Fruit fly (Drosophila melanogaster) whole organism, adult: ENCODE measurements around the gene CG7565.

Experiments used
- CG11617 ChIP-seq: fragments of 200-800 bp; sonication (Bioruptor generic); optimal IDR thresholded peaks from 2 replicates; lab custom pipeline; 2017; ENCODE audit warnings: mild to moderate bottlenecking, missing biosample characterization, missing genetic modification reagents, missing genetic modification characterization
- CG12768 ChIP-seq: fragments of 200-800 bp; sonication (Bioruptor generic); optimal IDR thresholded peaks from 2 replicates; lab custom pipeline; 2017; ENCODE audit warnings: missing biosample characterization, missing genetic modification characterization, mild to moderate bottlenecking, moderate library complexity, missing genetic modification reagents
- CG14711 ChIP-seq: fragments of 200-800 bp; sonication (Bioruptor generic); optimal IDR thresholded peaks from 2 replicates; lab custom pipeline; 2018; ENCODE audit warnings: missing biosample characterization, mild to moderate bottlenecking, missing genetic modification characterization, moderate library complexity
- CG1620 ChIP-seq: fragments of 200-800 bp; sonication (Bioruptor generic); optimal IDR thresholded peaks from 2 replicates; lab custom pipeline; 2016; ENCODE audit warnings: missing biosample characterization, missing genetic modification characterization
- CG33017 ChIP-seq: fragments of 200-800 bp; sonication (Bioruptor generic); optimal IDR thresholded peaks from 2 replicates; lab custom pipeline; 2018; ENCODE audit warnings: missing biosample characterization, mild to moderate bottlenecking, missing genetic modification characterization, moderate library complexity
- CG5204 ChIP-seq: fragments of 200-800 bp; sonication (Bioruptor generic); optimal IDR thresholded peaks from 2 replicates; lab custom pipeline; 2016; ENCODE audit warnings: missing biosample characterization, missing genetic modification characterization
- CG7045 ChIP-seq: fragments of 200-800 bp; sonication (Bioruptor generic); optimal IDR thresholded peaks from 2 replicates; lab custom pipeline; 2017; ENCODE audit warnings: missing biosample characterization, mild to moderate bottlenecking, missing genetic modification characterization
- CG7101 ChIP-seq: fragments of 200-800 bp; sonication (Bioruptor generic); optimal IDR thresholded peaks from 2 replicates; lab custom pipeline; 2018; ENCODE audit warnings: missing biosample characterization, mild to moderate bottlenecking, missing genetic modification characterization, moderate library complexity
- Clk ChIP-seq: fragments of 200-800 bp; sonication (Bioruptor generic); optimal IDR thresholded peaks from 2 replicates; lab custom pipeline; 2017; ENCODE audit warnings: missing biosample characterization, missing genetic modification characterization
- Crg-1 ChIP-seq: fragments of 200-800 bp; sonication (Bioruptor generic); optimal IDR thresholded peaks from 2 replicates; lab custom pipeline; 2016; ENCODE audit warnings: missing biosample characterization, missing genetic modification characterization
- Hr96 ChIP-seq: fragments of 200-800 bp; sonication (Bioruptor generic); optimal IDR thresholded peaks from 2 replicates; lab custom pipeline; 2016; ENCODE audit warnings: missing biosample characterization, missing genetic modification characterization
- Mnt ChIP-seq: fragments of 200-800 bp; sonication (Bioruptor generic); optimal IDR thresholded peaks from 2 replicates; lab custom pipeline; 2016; ENCODE audit warnings: missing biosample characterization, mild to moderate bottlenecking, missing genetic modification characterization
- bab1 ChIP-seq: fragments of 200-800 bp; sonication (Bioruptor generic); optimal IDR thresholded peaks from 3 replicates; lab custom pipeline; 2019; ENCODE audit warnings: missing biosample characterization, mild to moderate bottlenecking, missing genetic modification characterization, moderate library complexity
- cic ChIP-seq: fragments of 200-800 bp; sonication (Bioruptor generic); optimal IDR thresholded peaks from 2 replicates; lab custom pipeline; 2017; ENCODE audit warnings: missing biosample characterization, mild to moderate bottlenecking, missing genetic modification characterization, moderate library complexity
- cnc ChIP-seq, 2 experiments: fragments of >200 bp; optimal IDR thresholded peaks; 2 replicates each; lab custom pipeline; 2017
- kay ChIP-seq: fragments of 200-800 bp; sonication (Bioruptor generic); peaks from one replicate; lab custom pipeline; 2016; ENCODE audit warnings: missing biosample characterization, missing genetic modification characterization, borderline replicate concordance
- ovo ChIP-seq: fragments of 200-800 bp; sonication (Bioruptor generic); optimal IDR thresholded peaks from 2 replicates; lab custom pipeline; 2016; ENCODE audit warnings: missing biosample characterization, missing genetic modification characterization
- pad ChIP-seq: fragments of 200-800 bp; sonication (Bioruptor generic); optimal IDR thresholded peaks from 3 replicates; lab custom pipeline; 2017; ENCODE audit warnings: missing biosample characterization, missing genetic modification characterization, mild to moderate bottlenecking, moderate library complexity, missing genetic modification reagents
- tj ChIP-seq: fragments of 200-800 bp; sonication (Bioruptor generic); optimal IDR thresholded peaks from 3 replicates; lab custom pipeline; 2017; ENCODE audit warnings: missing biosample characterization, mild to moderate bottlenecking, missing genetic modification characterization, moderate library complexity
- toe ChIP-seq: fragments of 200-800 bp; sonication (Bioruptor generic); optimal IDR thresholded peaks from 2 replicates; lab custom pipeline; 2016; ENCODE audit warnings: missing biosample characterization, missing genetic modification characterization

Gene CG7565

dm6 chr3L:8077207-8077606, 14.4 kb downstream of the CG7565 start:
- TF ChIP-seq kay (GFP tag; lab: Kevin White, UChicago) (peak; percentile 54), bab1 (GFP tag; lab: Kevin White, UChicago) (peak; percentile 32), CG14711 (no peak)

- TF ChIP-seq kay (GFP tag; lab: Kevin White, UChicago) (peak; percentile 7), CG7101 (peak; percentile 25), CG14711 (no peak), bab1 (GFP tag; lab: Kevin White, UChicago) (peak; percentile 55)
These were observed 15.4 kb downstream of the CG7565 start for dm6 chr3L:8076160-8076559.

dm6 chr3L:8074944-8075343, 16.6 kb downstream of the CG7565 start:
- no peak for TF ChIP-seq pad
- TF ChIP-seq CG1620 (GFP tag; lab: Kevin White, UChicago), result no peak
- TF ChIP-seq CG7045 (GFP tag; lab: Kevin White, UChicago), result no peak
- TF ChIP-seq cnc (optimal IDR thresholded peaks at IDR 0.05; lab: Kevin White, UChicago), result no peak
- no peak for TF ChIP-seq CG5204
- TF ChIP-seq Mnt (GFP tag; lab: Kevin White, UChicago), result no peak

- TF ChIP-seq cic (GFP tag; lab: Kevin White, UChicago) (no peak), CG5204 (no peak), CG11617 (GFP tag; lab: Kevin White, UChicago) (no peak), Hr96 (GFP tag; lab: Kevin White, UChicago) (no peak), Mnt (GFP tag; lab: Kevin White, UChicago) (no peak), tj (GFP tag; lab: Kevin White, UChicago) (no peak), bab1 (GFP tag; lab: Kevin White, UChicago) (no peak), Crg-1 (GFP tag; lab: Kevin White, UChicago) (no peak), CG7045 (GFP tag; lab: Kevin White, UChicago) (no peak), ovo (GFP tag; lab: Kevin White, UChicago) (no peak), toe (GFP tag; lab: Kevin White, UChicago) (no peak)
These were observed 17.7 kb downstream of the CG7565 start for dm6 chr3L:8073872-8074271.

- TF ChIP-seq Crg-1 (GFP tag; lab: Kevin White, UChicago) (no peak), bab1 (GFP tag; lab: Kevin White, UChicago) (no peak), toe (GFP tag; lab: Kevin White, UChicago) (no peak), ovo (GFP tag; lab: Kevin White, UChicago) (no peak), pad (no peak), CG1620 (GFP tag; lab: Kevin White, UChicago) (no peak), cic (GFP tag; lab: Kevin White, UChicago) (no peak), kay (GFP tag; lab: Kevin White, UChicago) (no peak), Clk (GFP tag; lab: Kevin White, UChicago) (no peak), CG14711 (no peak), CG33017 (tag; lab: Kevin White, UChicago) (no peak), Hr96 (GFP tag; lab: Kevin White, UChicago) (no peak), CG7045 (GFP tag; lab: Kevin White, UChicago) (no peak)
These were observed 18.2 kb downstream of the CG7565 start for dm6 chr3L:8073370-8073769.

dm6 chr3L:8072720-8073119, 18.9 kb downstream of the CG7565 start:
- no peak for TF ChIP-seq Clk (GFP tag; lab: Kevin White, UChicago)
- TF ChIP-seq kay (GFP tag; lab: Kevin White, UChicago), result peak; percentile 70
- peak; percentile 15 for TF ChIP-seq CG12768 (GFP tag; lab: Kevin White, UChicago)
- TF ChIP-seq CG7101, result peak; percentile 15
- TF ChIP-seq CG7045 (GFP tag; lab: Kevin White, UChicago), result peak; percentile 6
- peak; percentile 47 for TF ChIP-seq CG14711
- TF ChIP-seq CG1620 (GFP tag; lab: Kevin White, UChicago), result no peak
- no peak for TF ChIP-seq CG33017 (tag; lab: Kevin White, UChicago)

- no peak for TF ChIP-seq CG5204
- TF ChIP-seq Hr96 (GFP tag; lab: Kevin White, UChicago), result no peak
- no peak for TF ChIP-seq cnc (optimal IDR thresholded peaks at IDR 0.05; lab: Kevin White, UChicago)
- TF ChIP-seq cic (GFP tag; lab: Kevin White, UChicago), result no peak
- no peak for TF ChIP-seq kay (GFP tag; lab: Kevin White, UChicago)
- no peak for TF ChIP-seq toe (GFP tag; lab: Kevin White, UChicago)
- no peak for TF ChIP-seq Mnt (GFP tag; lab: Kevin White, UChicago)
These were observed 19.8 kb downstream of the CG7565 start for dm6 chr3L:8071693-8072260.

- TF ChIP-seq pad, result no peak
- no peak for TF ChIP-seq CG7101
- peak; percentile 94 for TF ChIP-seq cic (GFP tag; lab: Kevin White, UChicago)
- peak; percentile 92 for TF ChIP-seq tj (GFP tag; lab: Kevin White, UChicago)
- peak; percentile 13 for TF ChIP-seq CG12768 (GFP tag; lab: Kevin White, UChicago)
- TF ChIP-seq bab1 (GFP tag; lab: Kevin White, UChicago), result no peak
These were observed 20.4 kb downstream of the CG7565 start for dm6 chr3L:8071192-8071591.
